Worm (Caenorhabditis elegans) whole organism, L1 larva: ENCODE measurements around the gene Y25C1A.14.

ENCODE experiments used
- C04F5.9 ChIP-seq: sonication (generic microtip); optimal IDR thresholded peaks from 2 replicates; lab custom pipeline; 2016; ENCODE audit warnings: missing genetic modification characterization, missing compliant biosample characterization
- C34B4.2 ChIP-seq: sonication (generic microtip); optimal IDR thresholded peaks from 2 replicates; lab custom pipeline; 2017; ENCODE audit warnings: mild to moderate bottlenecking, missing genetic modification characterization, missing compliant biosample characterization
- aly-2 ChIP-seq: fragments of 150-350 bp; optimal IDR thresholded peaks from 2 replicates; lab custom pipeline; 2014; ENCODE audit warnings: missing biosample characterization, missing genetic modification characterization
- ama-1 ChIP-seq: fragments of 150-350 bp; optimal IDR thresholded peaks from 2 replicates; lab custom pipeline; 2014
- ceh-63 ChIP-seq: fragments of 200-800 bp; sonication (Bioruptor generic); optimal IDR thresholded peaks from 2 replicates; lab custom pipeline; 2018; ENCODE audit warnings: mild to moderate bottlenecking, missing genetic modification characterization, missing compliant biosample characterization
- ceh-90 ChIP-seq: sonication (generic microtip); optimal IDR thresholded peaks from 2 replicates; lab custom pipeline; 2016; ENCODE audit warnings: missing genetic modification characterization, missing compliant biosample characterization
- ces-1 ChIP-seq: fragments of 150-350 bp; optimal IDR thresholded peaks from 2 replicates; lab custom pipeline; 2014; ENCODE audit warnings: missing biosample characterization, missing genetic modification reagents, missing genetic modification characterization
- dpl-1 ChIP-seq, 3 experiments: fragments of 150-350 bp in 2 of 3; sonication (generic microtip) in 1 of 3; optimal IDR thresholded peaks; 2 replicates each; lab custom pipeline; 2014 to 2017; ENCODE audit warnings: missing biosample characterization in 3 of 3, missing genetic modification characterization in 3 of 3, missing genetic modification reagents in 3 of 3
- dsc-1 ChIP-seq: sonication (generic microtip); optimal IDR thresholded peaks from 2 replicates; lab custom pipeline; 2016; ENCODE audit warnings: mild to moderate bottlenecking, missing genetic modification characterization, missing compliant biosample characterization
- efl-1 ChIP-seq, 4 experiments: fragments of 150-350 bp; optimal IDR thresholded peaks in 3 of 4; peaks in 1 of 4; 1 replicate in 1 of 4; 2 replicates in 3 of 4; lab custom pipeline; 2014; ENCODE audit warnings: missing biosample characterization in 2 of 4, missing genetic modification characterization in 2 of 4, missing genetic modification reagents in 2 of 4
- efl-3 ChIP-seq: fragments of 200-800 bp; sonication (Bioruptor generic); optimal IDR thresholded peaks from 2 replicates; lab custom pipeline; 2018; ENCODE audit warnings: mild to moderate bottlenecking, missing genetic modification characterization, missing compliant biosample characterization
- egl-13 ChIP-seq: sonication (generic microtip); optimal IDR thresholded peaks from 2 replicates; lab custom pipeline; 2016; ENCODE audit warnings: missing genotype, missing genetic modification reagents, missing genetic modification characterization, missing compliant biosample characterization
- elt-2 ChIP-seq: sonication (generic microtip); optimal IDR thresholded peaks from 2 replicates; lab custom pipeline; 2016; ENCODE audit warnings: missing genetic modification characterization, mild to moderate bottlenecking, inconsistent platforms, missing compliant biosample characterization, missing genetic modification reagents
- ets-5 ChIP-seq: fragments of 200-800 bp; sonication (Bioruptor generic); IDR thresholded peaks from 2 replicates; pipeline ENCODE4 v1.3.6; 2022; ENCODE audit warnings: missing genetic modification characterization, missing compliant biosample characterization
- fkh-10 ChIP-seq: sonication (generic microtip); optimal IDR thresholded peaks from 2 replicates; lab custom pipeline; 2017; ENCODE audit warnings: missing biosample characterization, missing genetic modification reagents, missing genetic modification characterization
- irx-1 ChIP-seq: sonication (generic microtip); optimal IDR thresholded peaks from 2 replicates; lab custom pipeline; 2016; ENCODE audit warnings: missing genetic modification characterization, missing compliant biosample characterization
- isw-1 ChIP-seq: fragments of 200-800 bp; sonication (Bioruptor generic); IDR thresholded peaks from 2 replicates; pipeline ENCODE4 v1.3.6; 2022; ENCODE audit warnings: missing genetic modification characterization, missing compliant biosample characterization
- lin-15B ChIP-seq: fragments of 150-350 bp; sonication (generic microtip); optimal IDR thresholded peaks from 3 replicates; lab custom pipeline; 2014; ENCODE audit warnings: missing biosample characterization, missing genetic modification characterization
- lin-35 ChIP-seq, 2 experiments: fragments of 150-350 bp; optimal IDR thresholded peaks; 2 replicates each; lab custom pipeline; 2014; ENCODE audit warnings: missing biosample characterization in 2 of 2, missing genetic modification characterization in 2 of 2, missing genetic modification reagents in 2 of 2
- lin-39 ChIP-seq: fragments of 150-350 bp; optimal IDR thresholded peaks from 2 replicates; lab custom pipeline; 2014; ENCODE audit warnings: missing biosample characterization, missing genetic modification reagents, missing genetic modification characterization
- lsy-2 ChIP-seq, 2 experiments: fragments of 150-350 bp; optimal IDR thresholded peaks; 2 replicates each; lab custom pipeline; 2014; ENCODE audit warnings: missing biosample characterization in 2 of 2, missing genetic modification characterization in 2 of 2
- mab-9 ChIP-seq: fragments of 200-800 bp; sonication (Bioruptor generic); IDR thresholded peaks from 2 replicates; pipeline ENCODE4 v1.3.6; 2022; ENCODE audit warnings: missing genetic modification reagents, missing genetic modification characterization, missing compliant biosample characterization
- mdl-1 ChIP-seq, 2 experiments: fragments of 150-350 bp; optimal IDR thresholded peaks; 2 replicates each; lab custom pipeline; 2014 to 2017; ENCODE audit warnings: missing biosample characterization in 2 of 2, missing genetic modification characterization in 2 of 2, inconsistent platforms in 1 of 2
- mep-1 ChIP-seq: fragments of 150-350 bp; optimal IDR thresholded peaks from 2 replicates; lab custom pipeline; 2014; ENCODE audit warnings: missing biosample characterization, missing genetic modification characterization
- nhr-11 ChIP-seq: fragments of 150-350 bp; optimal IDR thresholded peaks from 2 replicates; lab custom pipeline; 2014; ENCODE audit warnings: missing biosample characterization, missing genetic modification characterization
- nhr-71 ChIP-seq: sonication (generic microtip); optimal IDR thresholded peaks from 2 replicates; lab custom pipeline; 2016; ENCODE audit warnings: mild to moderate bottlenecking, missing genetic modification characterization, moderate library complexity, missing compliant biosample characterization
- nhr-76 ChIP-seq: sonication (generic microtip); optimal IDR thresholded peaks from 2 replicates; lab custom pipeline; 2017; ENCODE audit warnings: missing biosample characterization, missing genetic modification characterization
- nhr-77 ChIP-seq: fragments of 150-350 bp; optimal IDR thresholded peaks from 2 replicates; lab custom pipeline; 2014; ENCODE audit warnings: missing biosample characterization, missing genetic modification characterization
- nhr-84 ChIP-seq: sonication (generic microtip); optimal IDR thresholded peaks from 2 replicates; lab custom pipeline; 2017; ENCODE audit warnings: missing biosample characterization, missing genetic modification characterization
- nhr-90 ChIP-seq: sonication (generic microtip); optimal IDR thresholded peaks from 2 replicates; lab custom pipeline; 2016; ENCODE audit warnings: mild to moderate bottlenecking, missing genetic modification characterization, missing compliant biosample characterization; ENCODE audit not compliant: poor library complexity
- pag-3 ChIP-seq: sonication (generic microtip); optimal IDR thresholded peaks from 2 replicates; lab custom pipeline; 2017; ENCODE audit warnings: missing genetic modification characterization, mild to moderate bottlenecking, missing compliant biosample characterization, antibody characterized with exemption, borderline replicate concordance; ENCODE audit not compliant: insufficient read depth
- pax-3 ChIP-seq: fragments of 200-800 bp; sonication (Bioruptor generic); optimal IDR thresholded peaks from 2 replicates; lab custom pipeline; 2018; ENCODE audit warnings: mild to moderate bottlenecking, missing genetic modification characterization, moderate library complexity, missing compliant biosample characterization
- rnt-1 ChIP-seq: sonication (generic microtip); optimal IDR thresholded peaks from 2 replicates; lab custom pipeline; 2016; ENCODE audit warnings: mild to moderate bottlenecking, missing genetic modification characterization, moderate library complexity, missing compliant biosample characterization
- snpc-4 ChIP-seq: fragments of 150-350 bp; optimal IDR thresholded peaks from 2 replicates; lab custom pipeline; 2014; ENCODE audit warnings: missing biosample characterization, missing genetic modification characterization
- snu-23 ChIP-seq: sonication (generic microtip); optimal IDR thresholded peaks from 2 replicates; lab custom pipeline; 2016; ENCODE audit warnings: missing genetic modification characterization, missing compliant biosample characterization
- sptf-1 ChIP-seq: fragments of 150-350 bp; optimal IDR thresholded peaks from 2 replicates; lab custom pipeline; 2014; ENCODE audit warnings: missing biosample characterization, missing genetic modification characterization
- sup-37 ChIP-seq: fragments of 200-800 bp; sonication (Bioruptor generic); optimal IDR thresholded peaks from 2 replicates; lab custom pipeline; 2018; ENCODE audit warnings: mild to moderate bottlenecking, missing genetic modification characterization, missing compliant biosample characterization
- swsn-7 ChIP-seq: sonication (generic microtip); optimal IDR thresholded peaks from 2 replicates; lab custom pipeline; 2016; ENCODE audit warnings: missing genetic modification characterization, missing compliant biosample characterization
- tbx-2 ChIP-seq: sonication (generic microtip); optimal IDR thresholded peaks from 2 replicates; lab custom pipeline; 2016; ENCODE audit warnings: missing genetic modification characterization, missing compliant biosample characterization
- tlp-1 ChIP-seq: fragments of 150-350 bp; optimal IDR thresholded peaks from 2 replicates; lab custom pipeline; 2014; ENCODE audit warnings: missing biosample characterization, missing genetic modification characterization
- unc-130 ChIP-seq: fragments of 150-350 bp; optimal IDR thresholded peaks from 2 replicates; lab custom pipeline; 2017; ENCODE audit warnings: missing biosample characterization, missing genetic modification characterization, inconsistent platforms
- unc-30 ChIP-seq: sonication (generic microtip); optimal IDR thresholded peaks from 2 replicates; lab custom pipeline; 2017; ENCODE audit warnings: missing biosample characterization, missing genetic modification characterization
- unc-62 ChIP-seq: fragments of 150-350 bp; optimal IDR thresholded peaks from 2 replicates; lab custom pipeline; 2014; ENCODE audit warnings: missing biosample characterization, missing genetic modification reagents, missing genetic modification characterization
- unc-86 ChIP-seq: sonication (generic microtip); optimal IDR thresholded peaks from 2 replicates; lab custom pipeline; 2016; ENCODE audit warnings: missing genetic modification characterization, missing compliant biosample characterization
- zag-1 ChIP-seq: fragments of 150-350 bp; optimal IDR thresholded peaks from 2 replicates; lab custom pipeline; 2014; ENCODE audit warnings: missing biosample characterization, missing genetic modification characterization
- ztf-11 ChIP-seq, 2 experiments: sonication (generic microtip); optimal IDR thresholded peaks; 2 replicates each; lab custom pipeline; 2016 to 2017; ENCODE audit warnings: missing genetic modification characterization in 2 of 2, missing biosample characterization in 1 of 2, missing compliant biosample characterization in 1 of 2
- ztf-4 ChIP-seq: fragments of 150-350 bp; optimal IDR thresholded peaks from 2 replicates; lab custom pipeline; 2014; ENCODE audit warnings: missing biosample characterization, missing genetic modification characterization

Gene Y25C1A.14

ce11 chrII:3087134-3087533 is 9.6 kb downstream of the Y25C1A.14 start:
- TF ChIP-seq isw-1 (GFP tag; lab: Robert Waterston, UW): no peak
- TF ChIP-seq efl-1 (optimal IDR thresholded peaks at IDR 0.05; lab: Kevin White, UChicago): no peak
- TF ChIP-seq efl-1 (GFP tag; optimal IDR thresholded peaks at IDR 0.05 in 1 of 2; lab: Kevin White, UChicago): peak in 1 of 2 experiments; percentile 27
- TF ChIP-seq, all 84 proteins: peak for 1

- TF ChIP-seq tlp-1 (tag; lab: Kevin White, UChicago) (no peak), ztf-4 (tag; lab: Kevin White, UChicago) (no peak), ama-1 (lab: Kevin White, UChicago) (no peak), unc-86 (tag; lab: Kevin White, UChicago) (no peak), ztf-11 (tag; optimal IDR thresholded peaks at IDR 0.05; lab: Kevin White, UChicago) (no peak)
Observed at ce11 chrII:3078496-3078895, 18.3 kb downstream of the Y25C1A.14 start, which contains the start of gene copb-1. Gene copb-1 (plus strand): TSS chrII:3078796.

ce11 chrII:3076915-3077314 is 19.8 kb downstream of the Y25C1A.14 start, which contains the start of gene Y25C1A.8:
Gene Y25C1A.8 (minus strand): TSS chrII:3076959.
- TF ChIP-seq C04F5.9 (tag; lab: Kevin White, UChicago) (peak; percentile 100), fkh-10 (peak; percentile 87), ceh-90 (tag; lab: Kevin White, UChicago) (peak; percentile 42), mab-9 (peak; percentile 86), C34B4.2 (tag; lab: Kevin White, UChicago) (peak; percentile 78), ztf-4 (tag; lab: Kevin White, UChicago) (peak; percentile 86), unc-130 (peak; percentile 84), nhr-71 (tag; lab: Kevin White, UChicago) (peak; percentile 94), efl-3 (peak; percentile 34), ces-1 (GFP tag; lab: Kevin White, UChicago) (no peak), irx-1 (tag; lab: Kevin White, UChicago) (peak; percentile 91), lin-35 (GFP tag; optimal IDR thresholded peaks at IDR 0.05; lab: Kevin White, UChicago) (peak; percentile 81 to 89), rnt-1 (tag; lab: Kevin White, UChicago) (peak; percentile 98), snpc-4 (tag; lab: Kevin White, UChicago) (peak; percentile 78), pag-3 (tag; lab: Kevin White, UChicago) (no peak), egl-13 (tag; lab: Kevin White, UChicago) (peak; percentile 86), efl-1 (optimal IDR thresholded peaks at IDR 0.05; lab: Kevin White, UChicago) (peak; percentile 92 to 95), efl-1 (GFP tag; optimal IDR thresholded peaks at IDR 0.05 in 1 of 2; lab: Kevin White, UChicago) (peak; percentile 80 to 98), mep-1 (tag; lab: Kevin White, UChicago) (peak; percentile 91), unc-86 (tag; lab: Kevin White, UChicago) (peak; percentile 90), zag-1 (tag; lab: Kevin White, UChicago) (no peak), ets-5 (GFP tag; lab: Robert Waterston, UW) (no peak), lsy-2 (tag; optimal IDR thresholded peaks at IDR 0.05; lab: Kevin White, UChicago) (peak; percentile 100), unc-30 (tag; lab: Kevin White, UChicago) (no peak), mdl-1 (tag; optimal IDR thresholded peaks at IDR 0.05; lab: Kevin White, UChicago) (peak in 1 of 2 experiments; percentile 82), lin-39 (tag; lab: Kevin White, UChicago) (peak; percentile 94), dsc-1 (tag; lab: Kevin White, UChicago) (no peak), lin-15B (tag; lab: Kevin White, UChicago) (peak; percentile 58), tlp-1 (tag; lab: Kevin White, UChicago) (no peak), nhr-90 (tag; lab: Kevin White, UChicago) (no peak), nhr-77 (tag; lab: Kevin White, UChicago) (peak; percentile 56), pax-3 (tag; lab: Kevin White, UChicago) (peak; percentile 81), nhr-11 (peak; percentile 66), dpl-1 (GFP tag; optimal IDR thresholded peaks at IDR 0.05; lab: Kevin White, UChicago) (peak; percentile 73 to 85 (median 84)), ceh-63 (GFP tag; lab: Kevin White, UChicago) (no peak), snu-23 (GFP tag; lab: Kevin White, UChicago) (peak; percentile 95), nhr-84 (tag; lab: Kevin White, UChicago) (no peak), aly-2 (peak; percentile 58), sptf-1 (tag; lab: Kevin White, UChicago) (no peak), swsn-7 (tag; lab: Kevin White, UChicago) (peak; percentile 92), nhr-76 (tag; lab: Kevin White, UChicago) (peak; percentile 31), unc-62 (GFP tag; lab: Kevin White, UChicago) (no peak), tbx-2 (tag; lab: Kevin White, UChicago) (peak; percentile 94), isw-1 (GFP tag; lab: Robert Waterston, UW) (peak; percentile 90), sup-37 (GFP tag; lab: Kevin White, UChicago) (peak; percentile 84), elt-2 (tag; lab: Kevin White, UChicago) (peak; percentile 83)
